Worm (Caenorhabditis elegans): ENCODE measurements around the gene Y105C5A.1285.
"Not testable (repeated sequence)": the region's sequence is repeated elsewhere in the genome, so short reads cannot be mapped to it uniquely, and the experiment has no call there.

The Y105C5A.1285 gene

DNA sequence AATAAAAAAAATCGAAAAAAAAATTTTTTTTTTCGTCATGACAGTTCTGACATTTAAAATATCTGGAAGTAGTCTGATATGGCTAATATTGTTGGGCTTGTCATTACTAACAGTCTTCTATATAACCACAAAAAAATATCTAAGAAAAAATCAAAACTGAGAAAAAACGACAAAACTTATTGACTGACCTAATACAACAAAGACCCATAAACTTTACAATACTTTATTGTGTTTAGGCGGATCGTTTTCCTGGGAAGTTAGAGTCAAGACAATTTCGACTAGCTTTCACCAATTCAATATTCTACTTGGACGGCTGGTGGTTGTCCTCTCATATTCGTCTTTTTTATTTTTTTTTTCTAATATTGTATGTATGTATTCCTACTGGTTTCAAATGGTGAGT lies at the start of gene Y105C5A.1285:
Y105C5A.1285 (plus strand) TSS at position 301 of the 400 bp plus-strand sequence.
- TF ChIP-seq efl-3 (GFP tag; optimal IDR thresholded peaks at IDR 0.05); unc-98 (GFP tag; IDR thresholded peaks at IDR 0.05); hlh-17 (GFP tag; optimal IDR thresholded peaks at IDR 0.05; ENCODE audit: borderline replicate concordance): not testable (repeated sequence)

DNA sequence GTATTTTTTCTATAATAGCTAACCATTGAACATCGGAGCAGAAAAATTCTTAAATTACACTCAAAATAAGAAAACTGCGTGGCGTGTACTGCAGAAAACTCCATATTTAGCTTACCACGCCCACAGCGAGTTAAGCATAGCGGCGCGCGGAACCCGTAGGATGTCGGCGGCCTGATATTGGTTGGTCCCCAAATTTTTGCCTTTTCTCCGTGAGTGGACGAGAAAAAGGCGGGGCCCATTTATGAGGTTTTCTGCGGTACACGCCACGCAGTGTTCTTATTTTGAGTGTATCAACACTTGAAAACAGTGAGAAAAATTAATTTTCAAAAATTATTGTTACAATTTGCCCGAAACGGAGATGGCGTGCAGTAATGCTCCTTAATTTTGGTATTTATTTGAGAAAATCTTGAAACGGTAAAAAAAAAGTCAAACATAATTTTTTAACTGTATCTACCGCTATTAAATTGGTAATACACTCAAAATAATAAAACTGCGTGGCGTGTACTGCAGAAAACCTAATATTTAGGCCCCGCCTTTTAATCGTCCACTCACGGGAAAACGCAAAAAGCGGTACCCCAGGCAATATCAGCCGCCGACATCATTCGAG lies 48.5 kb upstream of the Y105C5A.1285 start:
- TF ChIP-seq snpc-4 (tag; optimal IDR thresholded peaks at IDR 0.05), result peak; percentile 30
- TF ChIP-seq mab-9 (GFP tag; IDR thresholded peaks at IDR 0.05), result 0 out of 2 replicates have a peak, but pooled peaks have one; percentile 12

DNA sequence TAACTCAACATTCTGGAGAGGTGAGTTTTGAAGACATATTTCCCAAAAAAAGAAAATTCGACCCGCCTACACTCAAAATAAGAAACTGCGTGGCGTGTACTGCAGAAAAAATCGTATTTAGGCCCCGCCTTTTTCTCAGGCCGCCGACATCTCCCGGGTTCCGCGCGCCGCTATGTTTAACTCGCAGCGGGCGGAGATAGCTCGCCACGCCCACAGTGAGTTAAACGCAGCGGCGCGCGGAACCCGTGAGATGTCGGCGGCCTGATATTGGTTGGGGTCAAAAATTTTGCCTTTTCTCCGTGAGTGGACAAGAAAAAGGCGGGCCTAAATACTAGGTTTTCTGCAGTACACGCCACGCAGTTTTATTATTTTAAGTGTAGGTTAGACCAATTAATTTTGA lies 33.8 kb upstream of the Y105C5A.1285 start:
- TF ChIP-seq lin-39 (tag; optimal IDR thresholded peaks at IDR 0.05), result no peak
- no peak for TF ChIP-seq ama-1 (optimal IDR thresholded peaks at IDR 0.05)
- TF ChIP-seq sptf-1 (tag; optimal IDR thresholded peaks at IDR 0.05), result no peak
- TF ChIP-seq efl-1 (optimal IDR thresholded peaks at IDR 0.05), result no peak
- TF ChIP-seq efl-1 (GFP tag; optimal IDR thresholded peaks at IDR 0.05 in 1 of 2), result no peak
- no peak for TF ChIP-seq skn-1 (tag; optimal IDR thresholded peaks at IDR 0.05)
- TF ChIP-seq vab-15 (tag; optimal IDR thresholded peaks at IDR 0.05), result no peak
- TF ChIP-seq xbp-1 (tag; optimal IDR thresholded peaks at IDR 0.05), result no peak
- TF ChIP-seq dsc-1 (tag; optimal IDR thresholded peaks at IDR 0.05), result no peak
- TF ChIP-seq efl-3 (GFP tag; optimal IDR thresholded peaks at IDR 0.05), result no peak
- TF ChIP-seq mep-1 (tag; optimal IDR thresholded peaks at IDR 0.05), result no peak
- no peak for TF ChIP-seq dpl-1 (GFP tag; optimal IDR thresholded peaks at IDR 0.05)
- TF ChIP-seq nhr-11 (tag; optimal IDR thresholded peaks at IDR 0.05), result no peak
- no peak for TF ChIP-seq lin-35 (GFP tag; optimal IDR thresholded peaks at IDR 0.05)
- no peak for TF ChIP-seq jun-1 (tag; optimal IDR thresholded peaks at IDR 0.05)
- TF ChIP-seq nhr-237 (tag; optimal IDR thresholded peaks at IDR 0.05), result no peak
- no peak for TF ChIP-seq egl-13 (tag; optimal IDR thresholded peaks at IDR 0.05)
- TF ChIP-seq nhr-77 (tag; optimal IDR thresholded peaks at IDR 0.05), result no peak

DNA sequence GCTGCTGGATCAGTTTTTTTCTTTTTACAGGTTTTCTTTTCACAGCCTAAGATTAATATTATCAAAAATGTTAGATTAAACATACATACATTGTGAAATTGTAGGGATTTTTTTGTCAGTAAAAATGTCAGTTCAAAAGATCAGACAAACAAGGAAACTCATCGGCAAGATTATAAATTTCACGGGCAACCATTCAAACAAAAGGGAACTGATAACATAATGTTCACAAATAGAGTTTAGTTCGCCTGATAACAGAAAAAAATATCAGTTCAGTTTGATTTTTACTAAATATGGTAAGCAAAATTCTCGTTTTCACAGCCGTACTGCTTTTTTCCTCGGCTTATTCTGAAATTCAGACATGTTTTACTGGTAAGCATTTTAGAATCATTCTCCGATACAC lies 26.0 kb upstream of the Y105C5A.1285 start:
- TF ChIP-seq nhr-237 (tag; optimal IDR thresholded peaks at IDR 0.05), result no peak
- TF ChIP-seq hlh-17 (GFP tag; optimal IDR thresholded peaks at IDR 0.05; ENCODE audit: borderline replicate concordance), result no peak
- no peak for TF ChIP-seq hlh-4 (tag; optimal IDR thresholded peaks at IDR 0.05)
- TF ChIP-seq ceh-8 (GFP tag; optimal IDR thresholded peaks at IDR 0.05), result no peak
- no peak for TF ChIP-seq xbp-1 (tag; optimal IDR thresholded peaks at IDR 0.05)
- no peak for TF ChIP-seq lin-15B (tag; optimal IDR thresholded peaks at IDR 0.05)
- no peak for TF ChIP-seq sox-4 (tag; optimal IDR thresholded peaks at IDR 0.05)
- no peak for TF ChIP-seq alr-1 (tag; optimal IDR thresholded peaks at IDR 0.05; ENCODE audit: borderline replicate concordance)
- no peak for TF ChIP-seq nhr-77 (tag; optimal IDR thresholded peaks at IDR 0.05)
- no peak for TF ChIP-seq grh-1 (GFP tag; IDR thresholded peaks at IDR 0.05)
- TF ChIP-seq mep-1 (tag; optimal IDR thresholded peaks at IDR 0.05), result no peak
- TF ChIP-seq Y116A8C.19 (tag; optimal IDR thresholded peaks at IDR 0.05; ENCODE audit: borderline replicate concordance), result no peak
- no peak for TF ChIP-seq efl-3 (GFP tag; optimal IDR thresholded peaks at IDR 0.05)
- TF ChIP-seq unc-130 (tag; optimal IDR thresholded peaks at IDR 0.05), result no peak
- TF ChIP-seq ets-5 (GFP tag; IDR thresholded peaks at IDR 0.05), result no peak
- TF ChIP-seq nhr-11 (tag; optimal IDR thresholded peaks at IDR 0.05), result no peak

DNA sequence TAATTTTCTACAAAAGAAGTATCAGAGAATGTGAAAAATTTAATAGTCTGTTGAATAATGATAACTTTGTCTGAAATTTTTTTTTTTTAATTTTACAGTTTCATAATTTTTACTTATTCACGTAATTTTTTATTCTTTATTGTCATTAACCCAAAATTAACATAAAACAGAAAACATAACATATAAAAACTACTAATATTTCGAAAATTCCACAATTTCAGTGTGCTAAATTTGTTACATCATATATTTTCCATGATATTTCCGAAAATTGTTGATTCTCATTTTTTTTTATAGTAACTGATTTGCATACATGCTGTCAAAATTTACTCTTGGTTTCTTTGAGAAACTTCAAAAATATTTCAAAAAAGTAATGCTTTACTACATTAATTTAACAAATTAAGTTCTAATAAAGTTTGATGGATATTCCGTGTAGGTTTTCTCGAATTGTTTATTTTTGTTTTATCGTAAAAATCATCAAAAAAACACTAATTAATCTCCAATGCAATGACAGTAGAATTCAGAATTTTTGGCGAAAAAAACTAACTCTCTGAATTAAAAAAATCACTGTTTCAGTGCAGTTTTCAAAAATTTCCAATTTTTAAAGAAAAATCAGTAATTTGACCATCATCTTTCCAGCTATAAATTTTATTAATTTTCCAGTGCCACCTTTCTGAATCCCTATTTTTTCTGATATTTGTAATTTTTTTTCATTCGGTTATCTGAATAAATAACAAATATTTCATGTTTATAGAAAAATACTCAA lies 2.0 kb upstream of the Y105C5A.1285 start:
- TF ChIP-seq lin-15B (tag; optimal IDR thresholded peaks at IDR 0.05), result no peak
- TF ChIP-seq efl-1 (optimal IDR thresholded peaks at IDR 0.05), result no peak
- TF ChIP-seq efl-1 (GFP tag; optimal IDR thresholded peaks at IDR 0.05 in 1 of 2), result peak in 1 of 2 experiments; percentile 91
